Worm (Caenorhabditis elegans): Measurements from ENCODE around the gene Y60A3A.24.

- TF ChIP-seq dao-5 (tag; optimal IDR thresholded peaks at IDR 0.05) (no peak), him-1 (tag; optimal IDR thresholded peaks at IDR 0.05) (no peak), W03F9.2 (tag; optimal IDR thresholded peaks at IDR 0.05) (no peak)
These were observed 35.2 kb downstream of the Y60A3A.24 start, which contains the start of gene dhs-24 for ce11 chrV:19946529-19946928.

Data from whole organism, L4/young adult.